Worm (Caenorhabditis elegans): Measurements from ENCODE around the gene T19D12.5.

T19D12.5 gene

DNA sequence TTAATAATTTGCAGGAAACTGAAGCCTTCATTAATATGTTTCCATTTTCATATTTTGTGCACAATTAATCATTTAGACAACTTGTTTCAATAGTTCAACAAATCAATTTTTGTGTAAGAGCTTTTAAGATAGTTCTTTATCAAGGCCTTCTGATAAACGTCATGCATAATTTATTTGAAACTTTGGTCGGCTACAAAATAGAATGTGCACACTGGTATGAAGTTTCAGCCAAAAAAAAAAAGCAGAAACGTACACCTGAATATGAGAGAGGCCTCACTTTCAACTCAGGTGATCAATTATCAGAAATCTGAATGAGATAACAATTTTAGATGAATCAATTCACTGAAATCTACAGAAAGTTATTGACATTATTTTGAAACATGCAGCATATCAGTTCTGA, 21.5 kb downstream of the T19D12.5 start:
- TF ChIP-seq odd-2 (tag; optimal IDR thresholded peaks at IDR 0.05) (no peak), ceh-45 (GFP tag; IDR thresholded peaks at IDR 0.05) (no peak), pax-1 (tag; optimal IDR thresholded peaks at IDR 0.05) (no peak), T23F11.4 (GFP tag; optimal IDR thresholded peaks at IDR 0.05) (no peak), dmd-4 (tag; optimal IDR thresholded peaks at IDR 0.05; ENCODE audit: borderline replicate concordance) (no peak), hlh-6 (tag; optimal IDR thresholded peaks at IDR 0.05) (no peak), hlh-13 (GFP tag; optimal IDR thresholded peaks at IDR 0.05) (no peak), sox-2 (GFP tag; IDR thresholded peaks at IDR 0.05) (no peak), ceh-31 (tag; optimal IDR thresholded peaks at IDR 0.05) (no peak), sdc-2 (tag; optimal IDR thresholded peaks at IDR 0.05) (no peak), lim-6 (tag; optimal IDR thresholded peaks at IDR 0.05) (no peak), lin-11 (tag; optimal IDR thresholded peaks at IDR 0.05) (no peak), ceh-6 (GFP tag; optimal IDR thresholded peaks at IDR 0.05) (no peak), pag-3 (tag; optimal IDR thresholded peaks at IDR 0.05; ENCODE audit: borderline replicate concordance) (no peak)

DNA sequence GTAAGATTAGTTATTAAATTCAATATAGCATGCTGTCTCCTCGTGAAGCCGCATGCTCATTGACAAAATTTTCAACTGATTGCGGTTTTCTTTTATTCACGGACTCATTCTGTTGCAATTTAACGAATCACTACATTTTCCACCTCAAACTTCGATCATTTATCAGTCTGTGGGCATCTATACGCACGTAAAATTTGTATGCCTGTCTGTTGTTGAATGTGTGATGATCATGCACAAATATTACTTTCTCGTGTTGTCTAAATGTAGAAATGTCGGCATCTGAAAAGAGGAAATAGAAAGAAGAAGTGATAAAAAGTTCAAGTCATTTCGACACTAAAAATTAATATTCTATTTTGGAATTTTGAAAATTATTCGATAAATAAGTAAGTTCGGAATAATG, 23.5 kb downstream of the T19D12.5 start:
- TF ChIP-seq ceh-18 (tag; optimal IDR thresholded peaks at IDR 0.05) (no peak), ceh-34 (tag; optimal IDR thresholded peaks at IDR 0.05) (no peak), hlh-15 (tag; optimal IDR thresholded peaks at IDR 0.05) (no peak), nhr-11 (tag; optimal IDR thresholded peaks at IDR 0.05) (no peak), pqm-1 (tag; optimal IDR thresholded peaks at IDR 0.05) (no peak), ceh-45 (GFP tag; IDR thresholded peaks at IDR 0.05) (no peak), syd-9 (tag; optimal IDR thresholded peaks at IDR 0.05) (no peak), T23F11.4 (GFP tag; optimal IDR thresholded peaks at IDR 0.05) (no peak), fkh-10 (GFP tag; optimal IDR thresholded peaks at IDR 0.05) (no peak), ttx-3 (tag; optimal IDR thresholded peaks at IDR 0.05) (no peak), ama-1 (optimal IDR thresholded peaks at IDR 0.05) (no peak)

DNA sequence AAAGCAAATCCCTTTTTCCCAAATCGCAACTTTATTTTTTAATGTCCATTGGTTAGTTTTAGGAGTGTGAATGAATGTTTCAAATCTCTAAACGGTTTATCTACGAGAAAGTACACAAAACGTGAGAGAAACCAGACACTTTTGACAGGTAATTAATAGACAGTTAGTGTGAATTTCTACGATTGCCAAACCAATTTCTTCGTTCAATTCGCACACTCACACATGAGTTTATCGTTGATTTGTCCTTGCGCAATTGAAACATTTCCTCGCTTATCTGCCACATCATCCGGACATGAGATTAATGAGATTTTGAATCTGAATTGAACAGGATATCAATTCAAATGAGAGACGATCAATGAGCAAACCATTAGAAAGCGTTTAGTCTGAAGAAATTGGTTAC, 25.8 kb downstream of the T19D12.5 start:
- TF ChIP-seq zip-5 (tag; optimal IDR thresholded peaks at IDR 0.05): no peak
- TF ChIP-seq syd-9 (tag; optimal IDR thresholded peaks at IDR 0.05): no peak

DNA sequence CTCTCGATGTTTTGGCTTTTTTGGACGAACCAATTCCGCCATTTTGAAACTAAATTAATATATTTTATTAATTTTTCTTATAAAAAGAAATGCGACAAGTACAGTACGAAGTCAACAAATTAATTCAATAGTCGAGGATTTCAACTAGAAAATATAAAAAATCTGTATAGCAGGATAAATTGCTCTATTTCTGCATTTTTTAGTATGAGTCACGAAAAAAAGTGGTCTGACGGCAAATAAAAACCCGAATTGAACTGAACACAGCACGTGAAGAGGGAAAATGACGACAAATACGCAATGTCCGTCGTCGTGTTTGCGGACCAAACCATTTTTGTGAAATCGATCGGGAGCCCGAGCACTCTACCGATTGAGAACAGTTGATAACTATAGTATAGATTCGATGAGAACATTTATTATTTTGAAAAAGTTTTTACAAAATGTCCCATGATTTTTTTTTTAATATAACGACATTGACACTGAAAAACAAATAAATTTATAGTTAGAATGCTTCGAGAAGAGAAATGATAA, 26.7 kb downstream of the T19D12.5 start, which contains the start of gene epg-5:
epg-5 (minus strand) TSS at position 51 of the 528 bp plus-strand sequence.
- TF ChIP-seq ceh-48 (tag; optimal IDR thresholded peaks at IDR 0.05): peak; percentile 38
- no peak for TF ChIP-seq che-1 (tag; optimal IDR thresholded peaks at IDR 0.05)
- TF ChIP-seq hlh-30 (tag; optimal IDR thresholded peaks at IDR 0.05; ENCODE audit: insufficient read depth): peak; percentile 37

DNA sequence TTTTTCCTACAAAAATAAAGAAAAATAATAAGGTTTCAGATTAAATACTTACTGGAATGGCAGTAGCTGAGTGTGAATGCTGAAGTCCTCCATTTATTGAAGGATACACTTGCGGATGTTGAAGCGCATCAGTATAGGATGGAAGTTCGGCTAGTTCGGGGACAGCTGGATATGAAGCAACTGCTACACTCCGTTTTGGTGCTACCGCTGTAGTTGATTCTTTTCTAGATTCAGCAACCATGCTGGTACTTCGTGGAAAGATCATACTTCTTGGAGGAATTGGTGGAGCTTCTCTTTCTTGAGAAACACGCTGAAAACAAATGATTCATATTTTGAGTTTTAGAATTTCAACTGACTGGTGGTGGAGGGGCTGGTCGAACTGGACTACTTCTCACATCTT, 27.4 kb downstream of the T19D12.5 start:
- no peak for TF ChIP-seq eyg-1 (tag; optimal IDR thresholded peaks at IDR 0.05)
- TF ChIP-seq madf-2 (tag; optimal IDR thresholded peaks at IDR 0.05): no peak

DNA sequence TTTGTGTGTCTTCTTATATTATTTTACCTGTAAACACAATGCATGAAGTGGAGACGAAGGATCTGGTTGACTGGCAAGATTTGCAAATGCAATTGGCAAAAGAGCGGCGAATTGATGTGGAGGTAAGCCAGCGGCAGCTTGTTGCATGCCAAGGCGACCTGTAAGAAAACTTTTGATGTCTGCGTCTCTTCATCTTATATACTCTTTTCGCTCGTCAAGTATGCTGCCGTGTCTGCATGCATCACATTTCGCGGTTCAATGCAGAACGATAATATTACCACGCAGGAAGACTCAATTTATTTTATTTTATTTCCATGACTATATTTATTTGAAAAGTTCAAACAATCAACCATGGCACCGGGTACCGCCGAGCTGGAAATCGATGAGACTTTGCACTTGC, 35.1 kb downstream of the T19D12.5 start, which contains the start of gene vps-33.2:
vps-33.2 (plus strand) TSS at position 244 of the 400 bp plus-strand sequence.
- TF ChIP-seq nfya-1 (tag; optimal IDR thresholded peaks at IDR 0.05): peak; percentile 34
- no peak for TF ChIP-seq ama-1 (optimal IDR thresholded peaks at IDR 0.05)
- TF ChIP-seq ref-2 (tag; optimal IDR thresholded peaks at IDR 0.05): no peak
- no peak for TF ChIP-seq Y22D7AL.16 (tag; optimal IDR thresholded peaks at IDR 0.05)
- TF ChIP-seq odd-2 (tag; optimal IDR thresholded peaks at IDR 0.05): no peak
